Worm (Caenorhabditis elegans) whole organism, L4/young adult: ENCODE data around the gene mat-3.

ENCODE experiments used
- W03F9.2 ChIP-seq: fragments of 150-350 bp; optimal IDR thresholded peaks from 2 replicates; lab custom pipeline; 2014; ENCODE audit warnings: missing biosample characterization, missing genetic modification characterization
- him-1 ChIP-seq: sonication (generic microtip); optimal IDR thresholded peaks from 2 replicates; lab custom pipeline; 2016; ENCODE audit warnings: missing genotype, missing genetic modification reagents, missing genetic modification characterization, missing compliant biosample characterization

- no peak for TF ChIP-seq him-1 (tag; lab: Kevin White, UChicago)
- no peak for TF ChIP-seq W03F9.2 (tag; lab: Kevin White, UChicago)
These were observed 19.5 kb upstream of the mat-3 start for ce11 chrIII:455793-456192.
